Fruit fly (Drosophila melanogaster): Measurements from ENCODE around the gene CG14629.

Gene CG14629

dm6 chrX:1030478-1030877, 20.8 kb upstream of the CG14629 start, which contains the start of the genes Cdc45 and Rpp21 (continued):
- TF ChIP-seq btn (GFP tag; optimal IDR thresholded peaks at IDR 0.05) (no peak), CG14965 (GFP tag; optimal IDR thresholded peaks at IDR 0.05; ENCODE audit: borderline replicate concordance) (no peak)

- TF ChIP-seq lov (optimal IDR thresholded peaks at IDR 0.05), result no peak
- no peak for TF ChIP-seq lov (GFP tag; IDR thresholded peaks at IDR 0.05)
- TF ChIP-seq CG4730 (GFP tag; IDR thresholded peaks at IDR 0.05), result no peak
- TF ChIP-seq MESR4 (GFP tag; optimal IDR thresholded peaks at IDR 0.05), result no peak
- no peak for TF ChIP-seq CG1792 (GFP tag; optimal IDR thresholded peaks at IDR 0.05)
- no peak for TF ChIP-seq CG8944 (GFP tag; optimal IDR thresholded peaks at IDR 0.05)
- no peak for TF ChIP-seq gfzf (GFP tag; optimal IDR thresholded peaks at IDR 0.05)
- TF ChIP-seq CG33557 (GFP tag; optimal IDR thresholded peaks at IDR 0.05), result no peak
- TF ChIP-seq CG6689 (GFP tag; IDR thresholded peaks at IDR 0.05), result no peak
Observed at dm6 chrX:1031196-1031595, 20.1 kb upstream of the CG14629 start, which contains the start of gene CG14630. Gene CG14630, plus strand, starts transcription at chrX:1031496.

DNA sequence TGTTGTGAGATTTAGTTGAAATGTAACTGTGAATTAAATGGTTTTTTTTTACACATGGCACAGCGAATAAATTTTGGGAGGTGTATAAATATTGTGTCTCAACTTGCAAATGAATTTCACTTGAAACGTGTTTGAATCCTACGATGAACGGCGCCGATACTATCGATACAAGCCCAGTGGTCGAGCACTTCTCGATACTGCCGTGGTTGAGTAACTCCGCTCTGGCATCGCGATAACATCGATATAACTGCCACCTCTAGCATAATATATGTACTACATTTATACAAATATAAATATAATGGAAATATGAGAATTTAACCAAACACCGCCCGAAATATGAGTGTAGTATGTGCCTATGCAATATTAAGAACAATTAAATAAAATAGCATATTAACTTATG, 18.3 kb upstream of the CG14629 start:
- TF ChIP-seq CG10565 (GFP tag; optimal IDR thresholded peaks at IDR 0.05) (no peak), CG6791 (GFP tag; IDR thresholded peaks at IDR 0.05; ENCODE audit: partially characterized antibody) (peak; percentile 99), Nf-YA (GFP tag; IDR thresholded peaks at IDR 0.05) (no peak), grn (GFP tag; optimal IDR thresholded peaks at IDR 0.05) (peak; percentile 76), gfzf (GFP tag; optimal IDR thresholded peaks at IDR 0.05) (peak; percentile 42), her (GFP tag; optimal IDR thresholded peaks at IDR 0.05) (peak; percentile 18), CG13624 (GFP tag; optimal IDR thresholded peaks at IDR 0.05) (peak; percentile 10), Dref (GFP tag; IDR thresholded peaks at IDR 0.05) (peak; percentile 91), nmo (GFP tag; optimal IDR thresholded peaks at IDR 0.05) (peak; percentile 45), slbo (GFP tag; IDR thresholded peaks at IDR 0.05) (peak; percentile 72), prd (optimal IDR thresholded peaks at IDR 0.05) (no peak), prd (GFP tag; IDR thresholded peaks at IDR 0.05) (peak; percentile 53; the same call in 2 of the 3 replicates), zen2 (GFP tag; IDR thresholded peaks at IDR 0.05; ENCODE audit: partially characterized antibody) (peak; percentile 99), CG12391 (tag; optimal IDR thresholded peaks at IDR 0.05) (peak; percentile 24), Dll (GFP tag; IDR thresholded peaks at IDR 0.05; ENCODE audit: partially characterized antibody) (peak; percentile 94), CG32767 (GFP tag; IDR thresholded peaks at IDR 0.05) (0 out of 2 replicates have a peak, but pooled peaks have one; percentile 28), ind (GFP tag; optimal IDR thresholded peaks at IDR 0.05) (peak; percentile 27), CG9797 (GFP tag; optimal IDR thresholded peaks at IDR 0.05) (peak; percentile 28), HmgZ (tag; optimal IDR thresholded peaks at IDR 0.05) (peak; percentile 65), Sin3A (optimal IDR thresholded peaks at IDR 0.05) (peak; percentile 2), nerfin-2 (GFP tag; IDR thresholded peaks at IDR 0.05; ENCODE audit: partially characterized antibody) (peak; percentile 97), sob (GFP tag; IDR thresholded peaks at IDR 0.05) (peak; percentile 44; the same call in 1 of the 2 replicates), CG13894 (tag; optimal IDR thresholded peaks at IDR 0.05) (peak; percentile 15), CG16863 (GFP tag; optimal IDR thresholded peaks at IDR 0.05) (peak; percentile 86), CG9817 (tag; optimal IDR thresholded peaks at IDR 0.05) (peak; percentile 13), CG13775 (GFP tag; optimal IDR thresholded peaks at IDR 0.05) (no peak), sug (tag; optimal IDR thresholded peaks at IDR 0.05) (peak; percentile 14), mld (GFP tag; IDR thresholded peaks at IDR 0.05; ENCODE audit: partially characterized antibody) (peak; percentile 99), CG1529 (GFP tag; optimal IDR thresholded peaks at IDR 0.05) (no peak), CG10267 (tag; optimal IDR thresholded peaks at IDR 0.05) (peak; percentile 29), phol (tag; optimal IDR thresholded peaks at IDR 0.05) (peak; percentile 24), sens (GFP tag) (peak; percentile 44), hb (GFP tag; IDR thresholded peaks at IDR 0.05; ENCODE audit: partially characterized antibody) (peak; percentile 98), HHEX (GFP tag; optimal IDR thresholded peaks at IDR 0.05) (no peak), tgo (GFP tag; IDR thresholded peaks at IDR 0.05) (peak; percentile 19; the same call in 1 of the 3 replicates), CG11398 (GFP tag; optimal IDR thresholded peaks at IDR 0.05) (no peak), CG13287 (GFP tag; IDR thresholded peaks at IDR 0.05; ENCODE audit: partially characterized antibody) (peak; percentile 98), CG42726 (GFP tag; IDR thresholded peaks at IDR 0.05; ENCODE audit: partially characterized antibody) (peak; percentile 99)

All from whole organism, embryonic.